Fruit fly (Drosophila melanogaster) Kc167 (cell line): ENCODE measurements around the gene Acsx1R.

Source experiments
- Myc ChIP-seq: fragments of >200 bp; optimal IDR thresholded peaks from 2 replicates; lab custom pipeline; 2017; ENCODE audit warnings: missing external identifiers
- Sin3A ChIP-seq: fragments of >200 bp; optimal IDR thresholded peaks from 2 replicates; lab custom pipeline; 2018; ENCODE audit warnings: missing external identifiers
- h ChIP-seq: fragments of >200 bp; optimal IDR thresholded peaks from 3 replicates; lab custom pipeline; 2018; ENCODE audit warnings: missing external identifiers
- insv ChIP-seq: fragments of >200 bp; optimal IDR thresholded peaks from 3 replicates; lab custom pipeline; 2018; ENCODE audit warnings: missing external identifiers
- psq ChIP-seq: fragments of >200 bp; optimal IDR thresholded peaks from 2 replicates; lab custom pipeline; 2017; ENCODE audit warnings: missing external identifiers
- ttk ChIP-seq: sonication (Bioruptor generic); optimal IDR thresholded peaks from 2 replicates; lab custom pipeline; 2017; ENCODE audit warnings: missing external identifiers

The Acsx1R gene

DNA sequence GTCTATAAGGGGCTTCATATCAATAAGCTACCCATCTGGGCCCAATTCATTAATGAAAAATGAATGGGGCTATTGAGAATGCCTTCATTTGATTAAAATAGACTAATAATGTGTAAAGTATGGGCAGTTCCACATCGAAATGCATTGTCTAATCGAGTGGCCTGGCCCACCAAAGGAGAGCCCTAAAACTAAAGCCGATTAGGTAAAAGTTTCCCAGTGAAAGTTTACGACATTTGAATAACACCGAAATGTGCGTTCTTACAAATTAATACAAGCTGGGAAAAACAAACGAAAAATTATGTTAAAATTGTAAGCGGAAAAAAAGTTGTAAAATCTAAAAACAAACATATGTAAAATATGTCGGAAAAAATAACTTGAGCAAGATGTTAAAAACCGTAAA lies 27.8 kb upstream of the Acsx1R start:
- no peak for TF ChIP-seq h (lab: Kevin White, UChicago)
- TF ChIP-seq ttk (lab: Kevin White, UChicago) = no peak
- no peak for TF ChIP-seq Myc (lab: Kevin White, UChicago)
- TF ChIP-seq psq (lab: Kevin White, UChicago) = no peak
- no peak for TF ChIP-seq insv (lab: Kevin White, UChicago)
- no peak for TF ChIP-seq Sin3A (lab: Kevin White, UChicago)

DNA sequence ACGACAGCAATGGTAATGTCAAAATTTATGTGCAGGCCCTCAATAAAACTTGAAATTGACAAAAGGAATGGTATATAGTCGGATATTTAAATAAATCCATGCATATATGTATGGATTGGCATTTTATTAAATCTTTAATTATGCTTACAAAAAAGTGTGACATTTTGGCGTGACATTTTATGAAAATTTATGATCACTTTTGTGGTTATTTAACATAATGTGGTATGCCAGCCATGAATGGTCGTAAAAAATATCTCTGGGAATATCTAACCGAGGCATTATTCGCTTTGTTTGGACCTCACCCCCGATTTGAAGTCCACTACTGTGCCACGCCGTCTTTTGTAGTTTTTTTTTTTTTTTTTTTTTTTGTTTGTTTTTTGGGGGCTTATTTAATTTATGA lies 26.5 kb upstream of the Acsx1R start:
- TF ChIP-seq psq (lab: Kevin White, UChicago) (no peak), insv (lab: Kevin White, UChicago) (no peak), Myc (lab: Kevin White, UChicago) (no peak), Sin3A (lab: Kevin White, UChicago) (no peak), ttk (lab: Kevin White, UChicago) (no peak), h (lab: Kevin White, UChicago) (no peak)

DNA sequence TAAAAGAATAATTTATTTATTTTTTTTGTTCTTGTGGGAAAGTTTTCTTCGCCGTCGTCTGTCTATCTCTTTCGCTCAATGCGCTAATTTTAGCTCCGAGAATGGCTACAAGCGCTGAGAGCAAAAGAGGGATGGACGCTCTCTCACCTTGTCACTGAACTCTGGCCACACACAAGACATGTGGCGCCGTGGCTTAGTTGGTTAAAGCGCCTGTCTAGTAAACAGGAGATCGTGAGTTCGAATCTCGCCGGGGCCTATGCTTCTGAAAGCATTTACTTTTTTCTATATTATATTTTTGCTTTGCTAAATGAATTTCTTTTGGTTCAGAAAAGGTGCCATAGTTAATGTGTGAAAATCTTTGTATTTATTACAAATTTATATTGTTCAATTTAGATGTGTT lies 25.4 kb upstream of the Acsx1R start:
- TF ChIP-seq ttk (lab: Kevin White, UChicago) = no peak

DNA sequence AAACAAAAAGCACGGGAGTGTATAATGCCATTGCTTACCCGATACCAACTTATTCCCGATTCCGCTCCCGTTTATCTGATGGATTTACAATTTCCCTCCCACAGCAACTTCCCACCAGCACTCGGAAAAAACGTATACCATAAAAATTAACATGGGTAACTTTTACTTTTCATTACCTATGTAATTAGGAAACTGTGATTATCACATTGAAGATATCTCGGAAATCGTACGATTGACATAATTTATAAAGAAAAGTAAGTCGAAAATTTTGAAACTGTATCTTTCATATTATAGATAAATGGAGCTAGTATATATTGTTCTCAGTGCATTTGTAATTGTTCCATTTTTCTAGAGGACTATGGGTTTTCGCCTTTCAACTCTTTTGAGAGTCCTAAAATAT lies 24.7 kb upstream of the Acsx1R start:
- TF ChIP-seq insv (lab: Kevin White, UChicago) (no peak), ttk (lab: Kevin White, UChicago) (no peak), psq (lab: Kevin White, UChicago) (no peak), h (lab: Kevin White, UChicago) (no peak), Sin3A (lab: Kevin White, UChicago) (no peak), Myc (lab: Kevin White, UChicago) (no peak)

DNA sequence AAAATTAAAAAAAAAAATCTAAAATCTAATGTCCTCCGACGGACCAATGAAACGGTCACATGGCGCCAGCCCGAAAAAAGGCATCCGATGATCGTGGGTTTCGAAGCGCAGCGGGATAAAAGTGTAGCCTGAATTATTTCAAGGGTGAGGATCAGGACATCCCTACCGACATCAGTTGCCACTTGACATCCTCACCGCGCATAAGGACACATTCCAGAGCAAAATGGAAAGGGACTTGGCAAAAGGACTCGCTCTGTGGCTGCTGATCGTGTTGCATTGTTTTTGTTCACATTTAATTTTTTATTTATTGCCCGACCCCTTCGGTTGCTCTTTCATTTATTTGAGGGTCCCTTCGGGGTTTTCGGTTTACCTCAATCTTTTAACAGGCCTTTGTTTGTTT lies 22.5 kb upstream of the Acsx1R start:
- TF ChIP-seq insv (lab: Kevin White, UChicago) (no peak), Myc (lab: Kevin White, UChicago) (no peak)

DNA sequence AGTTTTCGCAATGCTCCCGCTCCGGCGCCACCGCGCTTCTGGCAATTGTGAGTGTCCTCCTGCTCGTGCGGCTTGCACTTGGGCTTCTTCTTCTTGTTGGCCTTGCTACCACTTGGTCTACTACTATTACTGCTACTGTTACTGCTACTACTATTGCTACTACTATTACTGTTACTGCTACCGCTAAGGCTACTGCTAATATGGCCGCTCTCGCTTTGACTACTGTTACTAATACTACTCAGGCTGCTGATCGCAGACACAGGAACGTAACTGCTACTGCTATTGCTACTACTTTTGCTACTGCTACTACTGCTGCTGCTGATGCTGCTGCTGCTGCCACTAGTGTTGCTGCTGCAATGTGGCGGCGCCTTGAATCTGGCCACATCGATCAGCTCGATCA lies 19.8 kb upstream of the Acsx1R start:
- TF ChIP-seq Sin3A (lab: Kevin White, UChicago) (no peak), ttk (lab: Kevin White, UChicago) (no peak), Myc (lab: Kevin White, UChicago) (no peak), psq (lab: Kevin White, UChicago) (no peak), h (lab: Kevin White, UChicago) (no peak), insv (lab: Kevin White, UChicago) (no peak)

DNA sequence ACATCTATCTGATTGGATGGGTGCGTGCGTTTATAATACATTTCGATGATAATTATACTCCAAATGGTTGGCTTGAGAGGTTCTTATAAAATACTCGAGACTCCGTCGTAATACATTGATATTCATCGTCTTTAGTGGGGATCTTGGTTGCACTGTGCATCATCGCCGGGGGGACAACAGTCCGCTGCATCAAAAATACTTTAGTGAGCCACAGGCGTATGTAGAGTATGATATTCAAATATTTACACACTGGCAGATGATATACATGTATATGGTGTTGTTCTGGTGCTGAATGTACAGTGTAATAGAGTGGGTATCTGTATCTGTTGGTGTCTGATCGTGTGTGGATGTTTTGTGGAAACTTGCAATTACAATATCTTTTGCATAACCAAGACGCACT lies 18.3 kb upstream of the Acsx1R start:
- no peak for TF ChIP-seq Sin3A (lab: Kevin White, UChicago)
- no peak for TF ChIP-seq psq (lab: Kevin White, UChicago)
- TF ChIP-seq Myc (lab: Kevin White, UChicago) = no peak
- TF ChIP-seq ttk (lab: Kevin White, UChicago) = no peak
- no peak for TF ChIP-seq insv (lab: Kevin White, UChicago)
- no peak for TF ChIP-seq h (lab: Kevin White, UChicago)

DNA sequence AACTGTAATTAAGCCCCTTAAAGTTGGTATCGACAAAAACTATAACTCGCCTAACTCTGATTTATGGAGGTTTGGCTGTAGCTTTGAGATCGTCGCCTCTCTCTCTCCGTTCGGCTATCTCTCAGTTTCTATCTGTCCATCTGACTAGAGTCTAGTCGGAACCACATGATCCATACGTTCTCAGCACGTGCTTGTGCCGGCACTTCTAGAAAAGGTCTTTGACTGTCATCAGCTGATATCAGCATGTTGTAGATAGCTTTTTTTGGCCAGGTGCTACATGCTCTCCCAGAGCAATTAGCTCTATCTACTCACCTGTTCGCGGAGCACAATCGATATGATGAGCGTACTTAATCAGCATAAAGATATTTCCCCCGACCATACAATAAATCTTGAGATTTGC lies 16.6 kb upstream of the Acsx1R start:
- no peak for TF ChIP-seq ttk (lab: Kevin White, UChicago)

DNA sequence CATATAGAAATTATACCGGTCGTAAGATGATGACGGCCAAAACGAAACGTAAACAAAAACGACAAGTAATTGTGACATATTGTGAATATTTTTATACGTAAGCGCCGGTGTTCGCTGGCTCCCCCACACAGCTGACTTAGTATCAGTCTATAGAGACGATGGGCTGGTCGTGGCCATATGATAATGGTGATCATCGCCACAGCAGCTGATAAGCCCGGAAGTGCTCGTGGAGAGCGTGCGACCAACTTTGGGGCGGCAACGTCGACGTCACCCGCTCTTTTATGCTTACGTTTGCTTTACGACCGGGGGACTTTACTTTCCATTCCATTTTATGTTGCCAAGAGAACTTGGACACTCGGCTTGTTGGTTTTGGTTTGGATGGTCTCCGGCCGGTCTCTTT lies 15.6 kb upstream of the Acsx1R start:
- TF ChIP-seq Myc (lab: Kevin White, UChicago) (no peak), psq (lab: Kevin White, UChicago) (no peak)

DNA sequence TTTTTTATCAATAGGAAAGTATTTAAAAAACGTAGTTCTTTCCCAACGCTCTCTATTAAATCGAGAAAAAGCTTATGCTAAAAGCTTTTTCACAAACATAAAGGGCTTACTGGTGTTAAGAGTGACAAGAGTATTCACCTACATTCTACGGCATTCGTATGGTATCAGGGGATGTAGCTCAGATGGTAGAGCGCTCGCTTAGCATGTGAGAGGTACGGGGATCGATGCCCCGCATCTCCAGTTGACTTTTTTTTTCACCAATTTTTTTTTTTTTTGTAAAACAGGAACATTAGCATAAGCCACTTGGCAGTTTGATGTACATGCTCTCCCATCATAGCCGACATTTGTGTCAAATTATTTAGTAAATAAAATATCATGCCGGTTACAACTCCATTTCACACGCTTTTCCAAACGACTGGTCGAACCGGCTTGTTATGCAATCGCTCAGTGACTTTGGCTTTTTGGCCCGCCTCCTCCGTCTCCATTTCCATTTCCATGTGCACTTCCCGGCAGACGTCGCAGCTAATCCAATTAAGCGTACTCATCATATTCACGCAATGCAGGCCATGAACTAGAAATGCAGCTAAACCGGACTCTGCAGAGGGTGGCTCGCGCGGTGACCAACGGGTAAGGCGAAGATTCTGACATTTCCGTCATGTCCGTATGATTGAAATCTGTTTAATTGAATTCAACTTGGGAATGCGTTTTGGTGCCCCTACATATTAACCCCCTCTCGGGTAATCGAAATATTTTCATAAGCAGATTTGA lies 13.9 kb upstream of the Acsx1R start:
- TF ChIP-seq Myc (lab: Kevin White, UChicago) (no peak), h (lab: Kevin White, UChicago) (no peak), Sin3A (lab: Kevin White, UChicago) (no peak), ttk (lab: Kevin White, UChicago) (no peak), psq (lab: Kevin White, UChicago) (no peak), insv (lab: Kevin White, UChicago) (no peak)

DNA sequence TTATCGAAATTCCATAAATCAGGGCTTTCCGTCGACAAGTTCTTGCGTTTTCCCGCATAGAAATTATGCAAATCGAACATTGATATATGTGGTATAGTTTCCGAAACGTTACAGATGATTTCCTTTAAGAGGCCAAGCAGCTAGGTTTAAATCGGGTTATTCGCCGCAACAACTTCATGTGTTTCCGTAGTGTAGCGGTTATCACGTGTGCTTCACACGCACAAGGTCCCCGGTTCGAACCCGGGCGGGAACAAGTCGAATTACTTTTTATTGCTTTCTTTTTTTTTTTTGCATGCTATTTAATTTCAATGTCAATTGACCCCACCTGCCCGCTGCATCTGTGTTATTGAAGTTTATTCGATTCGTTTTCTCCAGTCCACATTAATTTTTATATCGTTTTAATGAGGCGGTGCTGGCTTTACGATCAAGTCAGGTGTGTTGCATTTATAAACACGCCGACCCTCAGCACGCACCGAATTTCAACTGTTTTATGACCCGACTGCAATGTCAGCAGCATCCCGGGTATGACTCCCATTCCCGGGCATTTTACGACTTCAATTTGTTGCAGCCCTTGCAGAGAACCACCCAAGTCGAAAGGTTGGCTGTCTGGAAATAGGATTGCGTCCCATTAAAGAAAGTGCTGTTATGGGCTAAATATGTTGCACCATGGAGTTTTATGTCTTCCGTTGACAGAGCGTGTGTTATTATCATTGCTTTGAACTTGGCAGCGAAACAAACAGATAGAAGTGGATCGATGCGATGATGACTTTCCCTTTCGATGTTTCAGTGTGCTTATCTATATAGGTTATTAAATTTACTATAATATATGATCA lies 13.1 kb upstream of the Acsx1R start:
- TF ChIP-seq h (lab: Kevin White, UChicago) = no peak
- TF ChIP-seq ttk (lab: Kevin White, UChicago) = no peak
- TF ChIP-seq insv (lab: Kevin White, UChicago) = no peak
- TF ChIP-seq psq (lab: Kevin White, UChicago) = no peak

DNA sequence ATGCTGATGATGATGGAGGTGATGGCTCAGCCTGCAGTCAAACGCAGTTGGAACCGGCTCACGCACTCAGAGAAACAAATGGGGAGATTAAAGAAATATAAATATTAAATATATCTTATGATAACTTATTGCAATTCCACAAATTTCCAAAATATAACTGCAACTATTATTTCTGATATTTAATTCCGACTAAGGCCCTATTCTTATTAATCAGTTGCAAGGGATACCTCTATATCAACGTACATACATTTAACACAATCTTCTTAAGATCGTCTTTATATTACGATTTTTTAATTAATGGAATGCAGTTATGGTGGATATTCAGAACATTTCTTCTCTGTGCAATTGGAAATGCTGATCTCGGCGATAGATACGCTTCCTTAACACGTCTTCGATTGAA lies 11.7 kb upstream of the Acsx1R start:
- TF ChIP-seq h (lab: Kevin White, UChicago) (no peak), Sin3A (lab: Kevin White, UChicago) (no peak), insv (lab: Kevin White, UChicago) (no peak), ttk (lab: Kevin White, UChicago) (no peak), psq (lab: Kevin White, UChicago) (no peak), Myc (lab: Kevin White, UChicago) (no peak)
